Worm (Caenorhabditis elegans): Measurements from ENCODE around the gene F28B12.6.

DNA sequence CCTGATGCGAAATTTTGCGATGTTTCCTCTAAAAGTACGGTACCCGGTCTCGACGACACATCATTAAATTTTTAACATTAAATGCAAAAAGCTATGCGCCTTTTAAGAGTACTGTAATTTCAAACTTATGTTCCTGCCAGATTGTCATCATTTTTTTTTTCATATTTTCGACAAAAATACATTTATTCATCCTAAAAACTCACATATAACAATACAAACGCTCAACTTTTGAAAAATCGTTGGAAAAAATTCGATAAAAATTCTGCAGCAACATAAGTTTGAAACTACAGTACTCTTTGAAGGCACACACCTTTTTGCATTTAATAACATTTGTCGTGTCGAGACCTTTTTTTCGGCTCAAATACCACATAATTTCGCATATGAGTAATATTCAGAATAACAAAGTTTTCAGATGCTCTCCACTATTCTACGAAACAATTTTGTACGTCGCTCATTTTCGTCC lies 23.6 kb upstream of the F28B12.6 start, which contains the start of gene frh-1:
- TF ChIP-seq unc-62 (GFP tag; optimal IDR thresholded peaks at IDR 0.05) (no peak), aptf-2 (GFP tag; conservative IDR thresholded peaks at IDR 0.05) (no peak), nhr-179 (tag; optimal IDR thresholded peaks at IDR 0.05) (no peak), F49E8.2 (tag; optimal IDR thresholded peaks at IDR 0.05; ENCODE audit: insufficient read depth) (no peak)

Data from whole organism, young adult.